Worm (Caenorhabditis elegans): ENCODE data around the gene rpa-1.

Gene rpa-1

DNA sequence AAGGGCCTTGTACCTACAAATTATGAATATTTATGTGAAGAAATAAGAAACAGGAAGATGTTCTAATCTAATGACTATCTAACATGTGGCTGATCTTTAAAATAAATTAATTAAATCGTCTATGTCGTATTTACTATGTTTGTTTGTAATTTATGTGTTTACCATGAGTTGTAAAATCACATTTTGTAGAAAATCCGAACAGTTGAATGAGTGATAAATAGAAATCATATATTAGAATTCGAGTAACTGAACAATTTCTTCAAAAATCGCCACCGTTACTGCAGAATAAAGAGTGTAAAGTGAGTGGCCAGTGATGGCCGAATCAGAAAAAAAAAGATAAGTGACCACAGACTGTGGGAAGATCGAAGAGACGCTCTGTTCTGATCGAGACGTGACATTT, 34.3 kb upstream of the rpa-1 start:
- TF ChIP-seq C04F5.9 (tag; optimal IDR thresholded peaks at IDR 0.05): no peak
- no peak for TF ChIP-seq nhr-19 (GFP tag; conservative IDR thresholded peaks at IDR 0.05)
- TF ChIP-seq nhr-47 (tag; optimal IDR thresholded peaks at IDR 0.05): no peak
- TF ChIP-seq pqm-1 (tag; optimal IDR thresholded peaks at IDR 0.05): no peak
- TF ChIP-seq zag-1 (tag; optimal IDR thresholded peaks at IDR 0.05): no peak
- no peak for TF ChIP-seq nhr-28 (tag; optimal IDR thresholded peaks at IDR 0.05)
- no peak for TF ChIP-seq fkh-8 (tag; optimal IDR thresholded peaks at IDR 0.05)
- no peak for TF ChIP-seq sox-4 (tag; optimal IDR thresholded peaks at IDR 0.05)
- no peak for TF ChIP-seq mef-2 (tag; optimal IDR thresholded peaks at IDR 0.05)
- TF ChIP-seq ceh-88 (GFP tag; IDR thresholded peaks at IDR 0.05): no peak
- no peak for TF ChIP-seq lin-39 (tag; optimal IDR thresholded peaks at IDR 0.05)
- TF ChIP-seq sptf-1 (tag; optimal IDR thresholded peaks at IDR 0.05): no peak
- no peak for TF ChIP-seq unc-30 (tag; optimal IDR thresholded peaks at IDR 0.05)
- no peak for TF ChIP-seq lin-13 (GFP tag; optimal IDR thresholded peaks at IDR 0.05)
- TF ChIP-seq aha-1 (tag; optimal IDR thresholded peaks at IDR 0.05): no peak
- TF ChIP-seq skn-1 (tag; optimal IDR thresholded peaks at IDR 0.05): no peak
- TF ChIP-seq unc-98 (GFP tag; IDR thresholded peaks at IDR 0.05): no peak
- TF ChIP-seq nhr-84 (tag; optimal IDR thresholded peaks at IDR 0.05): no peak

DNA sequence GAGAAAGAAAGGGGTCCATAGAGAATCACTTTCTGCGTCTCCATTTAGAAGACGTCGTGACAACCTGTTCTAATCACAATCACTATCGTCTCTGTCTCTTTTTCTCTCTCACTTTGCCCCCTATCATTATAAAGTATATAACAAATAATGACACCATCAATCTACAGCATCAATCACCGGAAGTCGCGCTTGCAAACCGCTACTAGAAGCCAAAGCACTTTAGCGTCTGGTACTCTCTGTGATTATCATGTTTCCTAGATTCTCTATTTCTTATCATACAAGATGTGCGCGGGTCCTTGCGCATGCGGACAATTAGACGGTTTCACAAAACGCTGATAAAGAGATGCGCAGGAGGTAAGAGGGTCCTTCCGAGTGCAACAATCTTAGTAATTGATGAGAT, 33.2 kb upstream of the rpa-1 start:
- TF ChIP-seq ets-5 (GFP tag; IDR thresholded peaks at IDR 0.05): no peak
- no peak for TF ChIP-seq pqm-1 (tag; optimal IDR thresholded peaks at IDR 0.05)
- no peak for TF ChIP-seq vab-15 (tag; optimal IDR thresholded peaks at IDR 0.05)
- TF ChIP-seq nhr-12 (tag; optimal IDR thresholded peaks at IDR 0.05): no peak
- TF ChIP-seq unc-98 (GFP tag; IDR thresholded peaks at IDR 0.05): no peak
- no peak for TF ChIP-seq efl-1 (optimal IDR thresholded peaks at IDR 0.05)
- no peak for TF ChIP-seq efl-1 (GFP tag; optimal IDR thresholded peaks at IDR 0.05 in 1 of 2)
- no peak for TF ChIP-seq dpl-1 (GFP tag; optimal IDR thresholded peaks at IDR 0.05)
- TF ChIP-seq lin-15B (tag; optimal IDR thresholded peaks at IDR 0.05): no peak
- no peak for TF ChIP-seq nhr-77 (tag; optimal IDR thresholded peaks at IDR 0.05)
- peak; percentile 88 for TF ChIP-seq blmp-1 (tag; optimal IDR thresholded peaks at IDR 0.05)
- TF ChIP-seq nhr-47 (tag; optimal IDR thresholded peaks at IDR 0.05): no peak
- no peak for TF ChIP-seq F16B12.6 (tag; optimal IDR thresholded peaks at IDR 0.05)
- TF ChIP-seq egl-27 (tag; optimal IDR thresholded peaks at IDR 0.05): peak in 1 of 2 experiments; percentile 36
- TF ChIP-seq ztf-11 (tag; optimal IDR thresholded peaks at IDR 0.05): no peak
- no peak for TF ChIP-seq zip-4 (GFP tag; optimal IDR thresholded peaks at IDR 0.05)
- no peak for TF ChIP-seq fkh-10 (GFP tag; optimal IDR thresholded peaks at IDR 0.05)
- TF ChIP-seq fkh-8 (tag; optimal IDR thresholded peaks at IDR 0.05): no peak
- no peak for TF ChIP-seq nhr-84 (tag; optimal IDR thresholded peaks at IDR 0.05)
- no peak for TF ChIP-seq snpc-4 (tag; optimal IDR thresholded peaks at IDR 0.05)
- TF ChIP-seq rnt-1 (tag; optimal IDR thresholded peaks at IDR 0.05): no peak
- TF ChIP-seq hlh-17 (GFP tag; optimal IDR thresholded peaks at IDR 0.05; ENCODE audit: borderline replicate concordance): no peak
- TF ChIP-seq zag-1 (tag; optimal IDR thresholded peaks at IDR 0.05): no peak
- no peak for TF ChIP-seq sptf-1 (tag; optimal IDR thresholded peaks at IDR 0.05)
- TF ChIP-seq nhr-20 (tag; optimal IDR thresholded peaks at IDR 0.05): peak; percentile 30
- peak; percentile 23 for TF ChIP-seq snu-23 (GFP tag; optimal IDR thresholded peaks at IDR 0.05)
- peak; percentile 7 for TF ChIP-seq mep-1 (tag; optimal IDR thresholded peaks at IDR 0.05)
- TF ChIP-seq tlp-1 (tag; optimal IDR thresholded peaks at IDR 0.05): no peak
- TF ChIP-seq Y116A8C.19 (tag; optimal IDR thresholded peaks at IDR 0.05; ENCODE audit: borderline replicate concordance): no peak
- TF ChIP-seq hpl-2 (GFP tag; optimal IDR thresholded peaks at IDR 0.05): no peak
- TF ChIP-seq sox-4 (tag; optimal IDR thresholded peaks at IDR 0.05): no peak
- TF ChIP-seq unc-130 (tag; optimal IDR thresholded peaks at IDR 0.05): peak; percentile 58
- TF ChIP-seq isw-1 (GFP tag; IDR thresholded peaks at IDR 0.05): no peak
- no peak for TF ChIP-seq lin-35 (GFP tag; optimal IDR thresholded peaks at IDR 0.05)
- no peak for TF ChIP-seq ceh-90 (tag; optimal IDR thresholded peaks at IDR 0.05)
- TF ChIP-seq lin-14 (GFP tag; optimal IDR thresholded peaks at IDR 0.05): peak; percentile 9
- TF ChIP-seq nhr-11 (tag; optimal IDR thresholded peaks at IDR 0.05): no peak
- peak; percentile 37 for TF ChIP-seq tbx-2 (tag; optimal IDR thresholded peaks at IDR 0.05)
- no peak for TF ChIP-seq C16A3.4 (tag; optimal IDR thresholded peaks at IDR 0.05)
- TF ChIP-seq mef-2 (tag; optimal IDR thresholded peaks at IDR 0.05): no peak
- TF ChIP-seq skn-1 (tag; optimal IDR thresholded peaks at IDR 0.05): no peak
- TF ChIP-seq pax-3 (tag; optimal IDR thresholded peaks at IDR 0.05): no peak
- TF ChIP-seq lsy-2 (tag; optimal IDR thresholded peaks at IDR 0.05): no peak
- TF ChIP-seq mdl-1 (tag; optimal IDR thresholded peaks at IDR 0.05): peak in 1 of 2 experiments; percentile 21

All from whole organism, L1 larva.